Fruit fly (Drosophila melanogaster) whole organism, embryonic: ENCODE measurements around the gene Noc2.

Experiments
- Ada2b ChIP-seq: fragments of 200-800 bp; sonication (Bioruptor generic); IDR thresholded peaks from 2 replicates; pipeline ENCODE4 v1.3.6; 2022; ENCODE audit warnings: missing biosample characterization, missing genetic modification characterization
- CG10147 ChIP-seq: fragments of 200-800 bp; sonication (Bioruptor generic); optimal IDR thresholded peaks from 2 replicates; lab custom pipeline; 2019; ENCODE audit warnings: missing biosample characterization, mild to moderate bottlenecking, missing genetic modification characterization, moderate library complexity
- CG10274 ChIP-seq: fragments of 200-800 bp; sonication (Bioruptor generic); optimal IDR thresholded peaks from 3 replicates; lab custom pipeline; 2017; ENCODE audit warnings: missing biosample characterization, mild to moderate bottlenecking, missing genetic modification characterization
- CG10654 ChIP-seq: fragments of 200-800 bp; sonication (Bioruptor generic); optimal IDR thresholded peaks from 2 replicates; lab custom pipeline; 2016; ENCODE audit warnings: missing biosample characterization, missing genetic modification characterization
- CG11085 ChIP-seq: fragments of 200-800 bp; sonication (Bioruptor generic); IDR thresholded peaks from 2 replicates; pipeline ENCODE4 v1.3.6; 2022; ENCODE audit warnings: missing biosample characterization, missing genetic modification characterization
- CG12299 ChIP-seq: fragments of 200-800 bp; sonication (Bioruptor generic); optimal IDR thresholded peaks from 2 replicates; lab custom pipeline; 2018; ENCODE audit warnings: missing biosample characterization, mild to moderate bottlenecking, missing genetic modification characterization
- CG12659 ChIP-seq: fragments of 200-800 bp; sonication (Bioruptor generic); optimal IDR thresholded peaks from 3 replicates; lab custom pipeline; 2017; ENCODE audit warnings: mild to moderate bottlenecking, missing biosample characterization, missing genetic modification reagents, missing genetic modification characterization
- CG12942 ChIP-seq: fragments of 200-800 bp; sonication (Bioruptor generic); optimal IDR thresholded peaks from 3 replicates; lab custom pipeline; 2016; ENCODE audit warnings: missing biosample characterization, missing genetic modification characterization
- CG16863 ChIP-seq: fragments of 200-800 bp; sonication (Bioruptor generic); optimal IDR thresholded peaks from 3 replicates; lab custom pipeline; 2016; ENCODE audit warnings: missing biosample characterization, missing genetic modification characterization
- CG17186 ChIP-seq: fragments of 200-800 bp; sonication (Bioruptor generic); optimal IDR thresholded peaks from 3 replicates; lab custom pipeline; 2017; ENCODE audit warnings: missing biosample characterization, missing genetic modification reagents, missing genetic modification characterization
- CG17361 ChIP-seq: fragments of 200-800 bp; sonication (Bioruptor generic); IDR thresholded peaks from 3 replicates; pipeline ENCODE4 v1.3.6; 2022; ENCODE audit warnings: missing biosample characterization, missing genetic modification characterization
- CG17829 ChIP-seq: fragments of 200-800 bp; optimal IDR thresholded peaks from 2 replicates; lab custom pipeline; 2019; ENCODE audit warnings: missing biosample characterization, mild to moderate bottlenecking, missing genetic modification characterization, moderate library complexity
- CG30431 ChIP-seq: fragments of 200-800 bp; sonication (Bioruptor generic); optimal IDR thresholded peaks from 2 replicates; lab custom pipeline; 2017; ENCODE audit warnings: missing biosample characterization, missing genetic modification characterization
- CG31224 ChIP-seq: fragments of 200-800 bp; sonication (Bioruptor generic); IDR thresholded peaks from 2 replicates; pipeline ENCODE4 v1.3.6; 2022; ENCODE audit warnings: missing biosample characterization, missing genetic modification characterization
- CG34422 ChIP-seq: fragments of 200-800 bp; sonication (Bioruptor generic); IDR thresholded peaks from 3 replicates; pipeline ENCODE4 v1.3.6; 2022; ENCODE audit warnings: missing biosample characterization, missing genetic modification characterization
- CG42726 ChIP-seq: fragments of 200-800 bp; sonication (Bioruptor generic); IDR thresholded peaks from 2 replicates; pipeline ENCODE4 v1.3.6; 2022; ENCODE audit warnings: missing biosample characterization, missing genetic modification characterization; ENCODE audit not compliant: partially characterized antibody
- CG4282 ChIP-seq: fragments of 200-800 bp; sonication (Bioruptor generic); optimal IDR thresholded peaks from 2 replicates; lab custom pipeline; 2016; ENCODE audit warnings: missing biosample characterization, missing genetic modification characterization
- CG6683 ChIP-seq: fragments of 200-800 bp; sonication (Bioruptor generic); optimal IDR thresholded peaks from 2 replicates; lab custom pipeline; 2017; ENCODE audit warnings: missing biosample characterization, mild to moderate bottlenecking, missing genetic modification characterization, missing genetic modification reagents
- CG6765 ChIP-seq: fragments of 200-800 bp; sonication (Bioruptor generic); optimal IDR thresholded peaks from 3 replicates; lab custom pipeline; 2017; ENCODE audit warnings: missing biosample characterization, mild to moderate bottlenecking, missing genetic modification characterization
- CG6854 ChIP-seq: fragments of 200-800 bp; sonication (Bioruptor generic); optimal IDR thresholded peaks from 3 replicates; lab custom pipeline; 2017; ENCODE audit warnings: missing biosample characterization, mild to moderate bottlenecking, missing genetic modification characterization
- CG7963 ChIP-seq: fragments of 200-800 bp; sonication (Bioruptor generic); IDR thresholded peaks from 3 replicates; pipeline ENCODE4 v1.3.6; 2022; ENCODE audit warnings: missing biosample characterization, missing genetic modification characterization; ENCODE audit not compliant: partially characterized antibody
- CG9932 ChIP-seq: fragments of 200-800 bp; sonication (Bioruptor generic); IDR thresholded peaks from 2 replicates; pipeline ENCODE4 v1.3.6; 2022; ENCODE audit warnings: missing biosample characterization, missing genetic modification characterization
- ERR ChIP-seq: fragments of 200-800 bp; sonication (Bioruptor generic); optimal IDR thresholded peaks from 2 replicates; lab custom pipeline; 2016; ENCODE audit warnings: missing biosample characterization, missing genetic modification characterization
- Hey ChIP-seq: fragments of 200-800 bp; sonication (Bioruptor generic); optimal IDR thresholded peaks from 3 replicates; lab custom pipeline; 2018; ENCODE audit warnings: missing biosample characterization, mild to moderate bottlenecking, missing genetic modification characterization
- Hr3 ChIP-seq: fragments of 200-800 bp; sonication (Bioruptor generic); optimal IDR thresholded peaks from 3 replicates; lab custom pipeline; 2016; ENCODE audit warnings: missing biosample characterization, missing genetic modification characterization
- Kr ChIP-seq: fragments of 200-800 bp; sonication (Bioruptor generic); optimal IDR thresholded peaks from 2 replicates; lab custom pipeline; 2017; ENCODE audit warnings: missing biosample characterization, mild to moderate bottlenecking, missing genetic modification characterization
- MESR4 ChIP-seq: fragments of 200-800 bp; sonication (Bioruptor generic); optimal IDR thresholded peaks from 2 replicates; lab custom pipeline; 2018; ENCODE audit warnings: missing biosample characterization, mild to moderate bottlenecking, missing genetic modification characterization, moderate library complexity
- NK7.1 ChIP-seq: fragments of 200-800 bp; sonication (Bioruptor generic); optimal IDR thresholded peaks from 3 replicates; lab custom pipeline; 2016; ENCODE audit warnings: missing biosample characterization, missing genetic modification characterization
- Nf-YA ChIP-seq: fragments of 200-800 bp; sonication (Bioruptor generic); IDR thresholded peaks from 2 replicates; pipeline ENCODE4 v1.3.6; 2022; ENCODE audit warnings: missing biosample characterization, missing genetic modification characterization
- Oli ChIP-seq: fragments of 200-800 bp; sonication (Bioruptor generic); optimal IDR thresholded peaks from 2 replicates; lab custom pipeline; 2018; ENCODE audit warnings: missing biosample characterization, mild to moderate bottlenecking, missing genetic modification characterization, moderate library complexity
- Ravus ChIP-seq: fragments of 200-800 bp; sonication (Bioruptor generic); IDR thresholded peaks from 2 replicates; pipeline ENCODE4 v1.3.6; 2022; ENCODE audit warnings: missing biosample characterization, missing genetic modification characterization
- Sry-β ChIP-seq: fragments of 200-800 bp; sonication (Bioruptor generic); optimal IDR thresholded peaks from 2 replicates; lab custom pipeline; 2018; ENCODE audit warnings: missing biosample characterization, mild to moderate bottlenecking, missing genetic modification characterization, moderate library complexity
- Tbp ChIP-seq: fragments of >200 bp; optimal IDR thresholded peaks from 2 replicates; lab custom pipeline; 2018; ENCODE audit warnings: missing biosample characterization, missing genetic modification characterization
- Xrp1 ChIP-seq: fragments of 200-800 bp; sonication (Bioruptor generic); IDR thresholded peaks from 2 replicates; pipeline ENCODE4 v1.3.6; 2022; ENCODE audit warnings: missing biosample characterization, missing genetic modification characterization
- bab2 ChIP-seq: fragments of 200-800 bp; sonication (Bioruptor generic); optimal IDR thresholded peaks from 2 replicates; lab custom pipeline; 2016; ENCODE audit warnings: missing biosample characterization, missing genetic modification characterization
- crol ChIP-seq: fragments of 200-800 bp; sonication (Bioruptor generic); IDR thresholded peaks from 2 replicates; pipeline ENCODE4 v1.3.6; 2022; ENCODE audit warnings: missing biosample characterization, missing genetic modification characterization
- cwo ChIP-seq: fragments of 200-800 bp; sonication (Bioruptor generic); optimal IDR thresholded peaks from 3 replicates; lab custom pipeline; 2017; ENCODE audit warnings: missing biosample characterization, missing genetic modification characterization, mild to moderate bottlenecking, moderate library complexity, missing genetic modification reagents
- da ChIP-seq: fragments of 200-800 bp; sonication (Bioruptor generic); optimal IDR thresholded peaks from 2 replicates; lab custom pipeline; 2016; ENCODE audit warnings: missing biosample characterization, missing genetic modification characterization
- dan ChIP-seq: fragments of 200-800 bp; sonication (Bioruptor generic); IDR thresholded peaks from 2 replicates; pipeline ENCODE4 v1.3.6; 2022; ENCODE audit warnings: missing biosample characterization, missing genetic modification characterization
- dpn ChIP-seq, 2 experiments: fragments of 200-800 bp; sonication (Bioruptor generic); optimal IDR thresholded peaks; 3 replicates each; lab custom pipeline; 2016; ENCODE audit warnings: missing biosample characterization in 2 of 2, missing genetic modification characterization in 2 of 2
- hbn ChIP-seq: fragments of 200-800 bp; sonication (Bioruptor generic); IDR thresholded peaks from 2 replicates; pipeline ENCODE4 v1.3.6; 2022; ENCODE audit warnings: missing biosample characterization, missing genetic modification characterization; ENCODE audit not compliant: partially characterized antibody
- her ChIP-seq: fragments of 200-800 bp; sonication (Bioruptor generic); optimal IDR thresholded peaks from 2 replicates; lab custom pipeline; 2016; ENCODE audit warnings: missing biosample characterization, missing genetic modification characterization
- hth ChIP-seq: fragments of >200 bp; optimal IDR thresholded peaks from 2 replicates; lab custom pipeline; 2017; ENCODE audit warnings: inconsistent platforms
- lmd ChIP-seq: fragments of 200-800 bp; sonication (Bioruptor generic); IDR thresholded peaks from 2 replicates; pipeline ENCODE4 v1.3.6; 2022; ENCODE audit warnings: missing biosample characterization, missing genetic modification characterization
- nerfin-1 ChIP-seq: fragments of 200-800 bp; sonication (Bioruptor generic); optimal IDR thresholded peaks from 3 replicates; lab custom pipeline; 2019; ENCODE audit warnings: missing biosample characterization, mild to moderate bottlenecking, missing genetic modification characterization, moderate library complexity
- pb ChIP-seq: fragments of 200-800 bp; sonication (Bioruptor generic); optimal IDR thresholded peaks from 3 replicates; lab custom pipeline; 2016; ENCODE audit warnings: missing biosample characterization, missing genetic modification characterization
- phol ChIP-seq: fragments of 200-800 bp; sonication (Bioruptor generic); optimal IDR thresholded peaks from 3 replicates; lab custom pipeline; 2018; ENCODE audit warnings: missing biosample characterization, mild to moderate bottlenecking, missing genetic modification characterization, moderate library complexity
- sisA ChIP-seq: fragments of 200-800 bp; sonication (Bioruptor generic); IDR thresholded peaks from 2 replicates; pipeline ENCODE4 v1.3.6; 2022; ENCODE audit warnings: missing biosample characterization, missing genetic modification characterization
- slp2 ChIP-seq: fragments of 200-800 bp; sonication (Bioruptor generic); optimal IDR thresholded peaks from 2 replicates; lab custom pipeline; 2016; ENCODE audit warnings: missing biosample characterization, missing genetic modification characterization

Gene Noc2

DNA sequence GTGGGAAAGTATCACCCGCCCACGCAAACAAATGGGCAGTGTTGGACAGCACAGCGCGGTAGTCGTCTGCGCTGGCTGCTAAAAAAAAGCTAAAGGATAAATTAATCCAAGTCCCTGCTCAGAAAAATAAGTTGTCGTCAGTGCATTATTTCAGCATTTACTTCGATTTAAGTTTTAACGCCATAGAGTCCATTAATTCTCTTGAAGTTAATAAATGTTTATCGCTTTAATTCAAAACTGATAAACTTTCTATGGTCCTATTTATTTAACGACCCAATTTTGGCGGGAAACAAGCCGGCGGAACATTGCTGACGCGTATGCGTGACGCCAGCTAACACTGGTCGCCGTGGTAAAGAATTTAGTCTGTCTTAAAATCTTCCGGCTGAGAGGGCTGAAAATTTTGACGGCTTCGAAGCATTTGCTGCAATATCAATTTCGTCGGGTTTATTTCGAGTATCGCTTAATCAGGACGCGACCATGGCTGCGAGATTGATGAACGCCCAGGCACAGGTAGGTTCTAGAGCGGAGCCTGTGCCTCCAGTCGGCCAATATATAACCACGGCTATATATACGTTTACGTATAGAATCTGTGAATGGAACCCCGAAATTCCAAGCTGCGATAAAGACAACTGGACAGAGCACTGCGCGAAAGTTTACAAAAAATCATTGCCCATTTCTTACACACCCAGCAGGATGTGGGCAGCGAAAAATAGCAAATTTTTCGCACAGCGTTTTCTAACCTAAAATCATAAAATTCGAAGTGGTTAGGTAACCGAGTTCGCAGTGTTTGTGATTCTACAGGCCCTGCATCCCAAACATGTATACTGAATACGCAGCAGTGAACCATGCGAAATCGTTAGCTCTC is 5.1 kb downstream of the Noc2 start, which contains the start of the genes mAcon1, CG43345 and CG43346 (continued):
- TF ChIP-seq pb (GFP tag; lab: Kevin White, UChicago) (peak; percentile 83), CG6854 (GFP tag; lab: Kevin White, UChicago) (peak; percentile 7), dan (no peak), CG12299 (tag; lab: Kevin White, UChicago) (peak; percentile 64), CG12942 (GFP tag; lab: Kevin White, UChicago) (peak; percentile 73), hth (lab: Kevin White, UChicago) (no peak), CG42726 (GFP tag; lab: Robert Waterston, UW) (no peak), dpn (GFP tag; optimal IDR thresholded peaks at IDR 0.05; lab: Kevin White, UChicago) (peak; percentile 80 to 91), Ada2b (GFP tag; lab: Robert Waterston, UW) (peak; percentile 33; the same call in 1 of the 2 replicates), da (GFP tag; lab: Kevin White, UChicago) (peak; percentile 37), CG17186 (GFP tag; lab: Kevin White, UChicago) (peak; percentile 93), CG10654 (GFP tag; lab: Kevin White, UChicago) (peak; percentile 61), nerfin-1 (tag; lab: Kevin White, UChicago) (peak; percentile 71), hbn (GFP tag; lab: Robert Waterston, UW) (no peak), slp2 (GFP tag; lab: Kevin White, UChicago) (peak; percentile 76), Xrp1 (GFP tag; lab: Robert Waterston, UW) (peak; percentile 79), Nf-YA (GFP tag; lab: Robert Waterston, UW) (no peak), her (GFP tag; lab: Kevin White, UChicago) (peak; percentile 84), CG6765 (GFP tag; lab: Kevin White, UChicago) (peak; percentile 27), CG30431 (peak; percentile 68), Ravus (GFP tag; lab: Robert Waterston, UW) (no peak), lmd (GFP tag; lab: Robert Waterston, UW) (peak; percentile 76), CG16863 (peak; percentile 81), Sry-β (GFP tag; lab: Kevin White, UChicago) (peak; percentile 99), CG31224 (peak; percentile 56), CG9932 (GFP tag; lab: Robert Waterston, UW) (peak; percentile 84), CG12659 (GFP tag; lab: Kevin White, UChicago) (peak; percentile 90), Kr (no peak), CG17829 (tag; lab: Kevin White, UChicago) (peak; percentile 66), ERR (peak; percentile 82), CG4282 (GFP tag; lab: Kevin White, UChicago) (peak; percentile 59), phol (peak; percentile 83), NK7.1 (GFP tag; lab: Kevin White, UChicago) (peak; percentile 81), CG10274 (GFP tag; lab: Kevin White, UChicago) (peak; percentile 53), bab2 (GFP tag; lab: Kevin White, UChicago) (peak; percentile 85), Hr3 (GFP tag; lab: Kevin White, UChicago) (peak; percentile 76), sisA (GFP tag; lab: Robert Waterston, UW) (peak; percentile 60), cwo (peak; percentile 68), CG10147 (GFP tag; lab: Kevin White, UChicago) (peak; percentile 81), CG11085 (GFP tag; lab: Robert Waterston, UW) (peak; percentile 35; the same call in 1 of the 2 replicates), crol (no peak), Hey (tag; lab: Kevin White, UChicago) (no peak), CG34422 (GFP tag; lab: Robert Waterston, UW) (peak; percentile 57; the same call in 1 of the 3 replicates), MESR4 (GFP tag; lab: Kevin White, UChicago) (peak; percentile 27), CG7963 (GFP tag; lab: Robert Waterston, UW) (no peak), Tbp (GFP tag; lab: Kevin White, UChicago) (peak; percentile 85), Oli (tag; lab: Kevin White, UChicago) (peak; percentile 75), CG17361 (no peak; the same call in 2 of the 3 replicates), CG6683 (GFP tag; lab: Kevin White, UChicago) (peak; percentile 67)
